Worm (Caenorhabditis elegans) whole organism, mixed stage, embryonic: ENCODE results near the gene F37B12.3.

Source experiments
- M03D4.4 ChIP-seq: sonication (generic microtip); optimal IDR thresholded peaks from 2 replicates; lab custom pipeline; 2017; ENCODE audit warnings: mild to moderate bottlenecking, missing genetic modification characterization, missing compliant biosample characterization
- bed-3 ChIP-seq: fragments of 200-800 bp; sonication (Bioruptor generic); optimal IDR thresholded peaks from 3 replicates; lab custom pipeline; 2018; ENCODE audit warnings: mild to moderate bottlenecking, missing genetic modification characterization, moderate library complexity, missing compliant biosample characterization
- blmp-1 ChIP-seq: fragments of 150-350 bp; optimal IDR thresholded peaks from 2 replicates; lab custom pipeline; 2014; ENCODE audit warnings: missing biosample characterization, missing genetic modification characterization
- ceh-39 ChIP-seq: fragments of 150-350 bp; optimal IDR thresholded peaks from 2 replicates; lab custom pipeline; 2014; ENCODE audit warnings: missing biosample characterization, missing genetic modification characterization
- ceh-43 ChIP-seq: fragments of 200-800 bp; sonication (Bioruptor generic); optimal IDR thresholded peaks from 2 replicates; lab custom pipeline; 2018; ENCODE audit warnings: mild to moderate bottlenecking, missing genetic modification characterization, moderate library complexity, missing compliant biosample characterization
- ceh-83 ChIP-seq: fragments of 200-800 bp; sonication (Bioruptor generic); optimal IDR thresholded peaks from 2 replicates; lab custom pipeline; 2018; ENCODE audit warnings: mild to moderate bottlenecking, missing genetic modification characterization, missing compliant biosample characterization
- ces-1 ChIP-seq: fragments of 150-350 bp; optimal IDR thresholded peaks from 2 replicates; lab custom pipeline; 2014; ENCODE audit warnings: missing biosample characterization, missing genetic modification reagents, missing genetic modification characterization
- cnd-1 ChIP-seq: fragments of 200-800 bp; sonication (Bioruptor generic); optimal IDR thresholded peaks from 2 replicates; lab custom pipeline; 2018; ENCODE audit warnings: mild to moderate bottlenecking, missing genetic modification characterization, missing compliant biosample characterization
- drap-1 ChIP-seq: fragments of 200-800 bp; sonication (Bioruptor generic); optimal IDR thresholded peaks from 3 replicates; lab custom pipeline; 2018; ENCODE audit warnings: mild to moderate bottlenecking, missing genetic modification characterization, missing compliant biosample characterization
- elt-1 ChIP-seq: sonication (generic microtip); optimal IDR thresholded peaks from 2 replicates; lab custom pipeline; 2017; ENCODE audit warnings: missing genetic modification characterization, mild to moderate bottlenecking, missing compliant biosample characterization, antibody characterized with exemption, moderate library complexity, borderline replicate concordance; ENCODE audit not compliant: insufficient read depth
- elt-3 ChIP-seq: fragments of 150-350 bp; optimal IDR thresholded peaks from 2 replicates; lab custom pipeline; 2014; ENCODE audit warnings: missing biosample characterization, missing genetic modification characterization
- flh-1 ChIP-seq: fragments of 200-800 bp; sonication (Bioruptor generic); optimal IDR thresholded peaks from 2 replicates; lab custom pipeline; 2018; ENCODE audit warnings: mild to moderate bottlenecking, missing genetic modification characterization, moderate library complexity, missing compliant biosample characterization
- ham-2 ChIP-seq: fragments of 200-800 bp; sonication (Bioruptor generic); optimal IDR thresholded peaks from 2 replicates; lab custom pipeline; 2018; ENCODE audit warnings: mild to moderate bottlenecking, missing genetic modification characterization, missing compliant biosample characterization
- hlh-1 ChIP-seq: fragments of 150-350 bp; optimal IDR thresholded peaks from 2 replicates; lab custom pipeline; 2014; ENCODE audit warnings: missing biosample characterization, missing genetic modification reagents, missing genetic modification characterization
- lin-13 ChIP-seq: fragments of 150-350 bp; optimal IDR thresholded peaks from 2 replicates; lab custom pipeline; 2014; ENCODE audit warnings: missing biosample characterization, missing genetic modification characterization
- lin-32 ChIP-seq: fragments of 200-800 bp; sonication (Bioruptor generic); optimal IDR thresholded peaks from 2 replicates; lab custom pipeline; 2018; ENCODE audit warnings: mild to moderate bottlenecking, missing genetic modification characterization, missing compliant biosample characterization
- lsy-2 ChIP-seq: fragments of 150-350 bp; optimal IDR thresholded peaks from 2 replicates; lab custom pipeline; 2014; ENCODE audit warnings: missing biosample characterization, missing genetic modification characterization
- mab-5 ChIP-seq: fragments of 150-350 bp; optimal IDR thresholded peaks from 2 replicates; lab custom pipeline; 2014; ENCODE audit warnings: missing biosample characterization, missing genetic modification characterization
- mep-1 ChIP-seq: fragments of 150-350 bp; optimal IDR thresholded peaks from 2 replicates; lab custom pipeline; 2017; ENCODE audit warnings: missing biosample characterization, missing genetic modification reagents, missing genetic modification characterization, inconsistent platforms
- mls-2 ChIP-seq: sonication (generic microtip); optimal IDR thresholded peaks from 2 replicates; lab custom pipeline; 2016; ENCODE audit warnings: mild to moderate bottlenecking, missing genetic modification characterization, moderate library complexity, missing compliant biosample characterization
- nhr-12 ChIP-seq: fragments of 150-350 bp; optimal IDR thresholded peaks from 2 replicates; lab custom pipeline; 2014; ENCODE audit warnings: missing biosample characterization, missing genetic modification characterization
- nhr-2 ChIP-seq: fragments of 150-350 bp; optimal IDR thresholded peaks from 2 replicates; lab custom pipeline; 2014; ENCODE audit warnings: missing biosample characterization, missing genetic modification characterization
- nhr-237 ChIP-seq: fragments of 150-350 bp; optimal IDR thresholded peaks from 2 replicates; lab custom pipeline; 2014; ENCODE audit warnings: missing biosample characterization, missing genetic modification characterization
- nhr-28 ChIP-seq: fragments of 150-350 bp; optimal IDR thresholded peaks from 2 replicates; lab custom pipeline; 2014; ENCODE audit warnings: missing biosample characterization, missing genetic modification characterization
- nhr-76 ChIP-seq: sonication (generic microtip); optimal IDR thresholded peaks from 2 replicates; lab custom pipeline; 2017; ENCODE audit warnings: missing biosample characterization, missing genetic modification characterization
- pha-4 ChIP-seq: fragments of 150-350 bp; optimal IDR thresholded peaks from 2 replicates; lab custom pipeline; 2018; ENCODE audit warnings: missing biosample characterization, missing genetic modification reagents, missing genetic modification characterization
- sem-2 ChIP-seq: fragments of 200-800 bp; sonication (Bioruptor generic); optimal IDR thresholded peaks from 2 replicates; lab custom pipeline; 2018; ENCODE audit warnings: mild to moderate bottlenecking, missing genetic modification characterization, missing compliant biosample characterization
- snpc-4 ChIP-seq: fragments of 150-350 bp; optimal IDR thresholded peaks from 2 replicates; lab custom pipeline; 2014; ENCODE audit warnings: missing biosample characterization, missing genetic modification characterization
- sptf-1 ChIP-seq: sonication (generic microtip); optimal IDR thresholded peaks from 2 replicates; lab custom pipeline; 2017; ENCODE audit warnings: mild to moderate bottlenecking, missing genetic modification characterization, moderate library complexity, missing compliant biosample characterization
- tbx-8 ChIP-seq: fragments of 200-800 bp; sonication (Bioruptor generic); optimal IDR thresholded peaks from 2 replicates; lab custom pipeline; 2018; ENCODE audit warnings: mild to moderate bottlenecking, missing genetic modification characterization, moderate library complexity, missing compliant biosample characterization
- unc-120 ChIP-seq: sonication (generic microtip); optimal IDR thresholded peaks from 2 replicates; lab custom pipeline; 2017; ENCODE audit warnings: missing genetic modification characterization, missing compliant biosample characterization; ENCODE audit not compliant: poor library complexity, severe bottlenecking
- unc-39 ChIP-seq: fragments of 150-350 bp; optimal IDR thresholded peaks from 2 replicates; lab custom pipeline; 2014; ENCODE audit warnings: missing biosample characterization, missing genetic modification characterization
- unc-62 ChIP-seq: fragments of 150-350 bp; optimal IDR thresholded peaks from 2 replicates; lab custom pipeline; 2014; ENCODE audit warnings: missing biosample characterization, missing genetic modification reagents, missing genetic modification characterization
- zip-8 ChIP-seq: fragments of 150-350 bp; optimal IDR thresholded peaks from 2 replicates; lab custom pipeline; 2014; ENCODE audit warnings: missing biosample characterization, missing genetic modification characterization
- ztf-11 ChIP-seq: fragments of 150-350 bp; optimal IDR thresholded peaks from 2 replicates; lab custom pipeline; 2014; ENCODE audit warnings: missing biosample characterization, missing genetic modification characterization

Gene F37B12.3

DNA sequence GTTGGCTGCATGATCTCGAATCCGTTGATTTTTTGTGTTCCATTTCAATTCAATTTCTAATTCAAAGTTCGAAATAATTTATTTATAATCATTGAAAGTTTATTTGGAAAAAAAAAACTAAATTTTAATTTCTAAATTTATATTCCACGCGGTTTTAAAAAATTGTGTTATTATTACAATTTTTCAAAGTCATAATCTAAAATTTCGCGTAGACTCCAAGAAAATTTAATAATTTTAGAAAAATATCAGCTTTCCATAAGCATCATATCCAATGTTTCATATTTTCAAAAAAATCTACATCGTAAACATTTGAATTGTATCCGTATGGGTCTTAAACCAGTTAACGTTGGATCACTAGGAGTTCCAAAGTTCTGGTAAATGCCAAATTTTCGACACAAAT is 40.9 kb downstream of the F37B12.3 start, which contains the start of gene F44G4.5:
TSS of gene F44G4.5 (minus strand) at position 101 of the 400 bp plus-strand sequence.
- TF ChIP-seq M03D4.4 (tag; lab: Kevin White, UChicago) (no peak), lsy-2 (tag; lab: Kevin White, UChicago) (no peak), mab-5 (tag; lab: Kevin White, UChicago) (no peak), sptf-1 (tag; lab: Kevin White, UChicago) (no peak), cnd-1 (no peak), unc-39 (tag; lab: Kevin White, UChicago) (no peak), ztf-11 (no peak), ces-1 (no peak), mls-2 (tag; lab: Kevin White, UChicago) (no peak), nhr-237 (tag; lab: Kevin White, UChicago) (no peak), lin-32 (GFP tag; lab: Kevin White, UChicago) (no peak), bed-3 (GFP tag; lab: Kevin White, UChicago) (no peak)

DNA sequence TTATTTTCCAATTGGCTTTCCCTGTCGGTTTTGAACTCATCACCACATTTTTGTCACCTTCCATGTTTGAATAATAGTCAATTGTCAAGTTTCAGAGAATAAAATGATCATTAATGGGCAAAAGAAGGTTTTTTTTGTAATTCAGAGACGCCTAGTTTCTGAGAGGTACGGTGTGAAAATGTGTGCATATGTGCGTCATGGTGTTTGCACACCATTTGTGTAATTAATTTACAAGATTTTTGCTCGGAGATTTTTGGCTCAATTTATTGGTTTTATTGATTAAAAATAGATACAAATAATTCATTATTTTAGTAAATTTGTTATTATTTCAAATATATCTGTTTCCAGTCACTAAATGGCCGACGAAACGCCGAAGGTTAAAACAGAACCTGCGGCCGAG is 43.7 kb downstream of the F37B12.3 start, which contains the start of the genes F44G4.3 and tdp-1:
TSS of gene F44G4.3 (minus strand) at position 184 of the 400 bp plus-strand sequence.
TSS of gene tdp-1 (plus strand) at position 347 of the 400 bp plus-strand sequence.
- TF ChIP-seq hlh-1 (tag; lab: Kevin White, UChicago) (no peak), lsy-2 (tag; lab: Kevin White, UChicago) (peak; percentile 93), nhr-2 (tag; lab: Kevin White, UChicago) (no peak), mab-5 (tag; lab: Kevin White, UChicago) (no peak), mls-2 (tag; lab: Kevin White, UChicago) (no peak), tbx-8 (GFP tag; lab: Kevin White, UChicago) (no peak), drap-1 (GFP tag; lab: Kevin White, UChicago) (no peak), elt-1 (no peak), unc-120 (no peak), unc-39 (tag; lab: Kevin White, UChicago) (no peak), nhr-28 (tag; lab: Kevin White, UChicago) (no peak), nhr-237 (tag; lab: Kevin White, UChicago) (no peak), lin-13 (no peak), ces-1 (peak; percentile 97), M03D4.4 (tag; lab: Kevin White, UChicago) (peak; percentile 3), unc-62 (no peak), ham-2 (no peak), nhr-76 (tag; lab: Kevin White, UChicago) (no peak), sem-2 (no peak), snpc-4 (tag; lab: Kevin White, UChicago) (no peak), zip-8 (tag; lab: Kevin White, UChicago) (no peak), sptf-1 (tag; lab: Kevin White, UChicago) (no peak), bed-3 (GFP tag; lab: Kevin White, UChicago) (no peak), mep-1 (peak; percentile 1), ztf-11 (no peak), pha-4 (no peak), cnd-1 (no peak), ceh-43 (GFP tag; lab: Kevin White, UChicago) (no peak), elt-3 (tag; lab: Kevin White, UChicago) (no peak), blmp-1 (tag; lab: Kevin White, UChicago) (no peak), ceh-39 (tag; lab: Kevin White, UChicago) (no peak), ceh-83 (no peak), flh-1 (GFP tag; lab: Kevin White, UChicago) (no peak), nhr-12 (no peak), lin-32 (GFP tag; lab: Kevin White, UChicago) (no peak)
- TF ChIP-seq, all 35 proteins: peak for 4

DNA sequence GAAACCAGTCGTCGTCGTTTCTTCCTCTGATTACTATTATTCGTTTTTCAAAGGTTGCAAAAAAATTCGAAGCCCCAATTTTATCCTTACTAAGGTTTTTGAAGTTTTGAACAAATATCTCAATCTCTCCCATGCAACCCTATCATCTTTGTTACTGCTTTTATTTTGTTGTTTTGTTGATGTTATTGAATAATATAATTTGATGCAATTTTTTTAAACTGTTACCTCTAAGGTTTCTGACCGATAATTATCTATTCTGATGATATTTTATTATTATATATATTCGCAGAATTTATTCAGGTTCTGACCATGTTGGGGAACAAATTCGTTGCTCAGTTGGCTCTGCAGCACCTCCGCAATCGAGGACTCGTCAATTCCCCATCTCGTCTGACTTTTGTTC is 45.1 kb downstream of the F37B12.3 start, which contains the start of gene ndub-2:
TSS of gene ndub-2 (plus strand) at position 301 of the 400 bp plus-strand sequence.
- TF ChIP-seq sptf-1 (tag; lab: Kevin White, UChicago): no peak
- no peak for TF ChIP-seq drap-1 (GFP tag; lab: Kevin White, UChicago)
- TF ChIP-seq nhr-76 (tag; lab: Kevin White, UChicago): no peak
- no peak for TF ChIP-seq tbx-8 (GFP tag; lab: Kevin White, UChicago)
- TF ChIP-seq ces-1: no peak
- no peak for TF ChIP-seq elt-1
- TF ChIP-seq nhr-2 (tag; lab: Kevin White, UChicago): no peak
- no peak for TF ChIP-seq lsy-2 (tag; lab: Kevin White, UChicago)
- TF ChIP-seq nhr-28 (tag; lab: Kevin White, UChicago): no peak
- TF ChIP-seq mls-2 (tag; lab: Kevin White, UChicago): no peak
- no peak for TF ChIP-seq unc-62
- TF ChIP-seq zip-8 (tag; lab: Kevin White, UChicago): no peak
- no peak for TF ChIP-seq M03D4.4 (tag; lab: Kevin White, UChicago)
- no peak for TF ChIP-seq hlh-1 (tag; lab: Kevin White, UChicago)
- TF ChIP-seq blmp-1 (tag; lab: Kevin White, UChicago): no peak
